Worm (Caenorhabditis elegans) whole organism, L1 larva: ENCODE results near the gene mev-1.
A peak's percentile ranks its signal among the peaks of the same experiment; 100 is the strongest.

Experiments used
- Y116A8C.19 ChIP-seq: sonication (generic microtip); optimal IDR thresholded peaks from 2 replicates; lab custom pipeline; 2016; ENCODE audit warnings: missing compliant biosample characterization, missing genetic modification characterization, borderline replicate concordance
- aha-1 ChIP-seq: fragments of 150-350 bp; optimal IDR thresholded peaks from 2 replicates; lab custom pipeline; 2014; ENCODE audit warnings: missing biosample characterization, missing genetic modification characterization
- ama-1 ChIP-seq: fragments of 150-350 bp; optimal IDR thresholded peaks from 2 replicates; lab custom pipeline; 2014
- blmp-1 ChIP-seq: fragments of 150-350 bp; optimal IDR thresholded peaks from 2 replicates; lab custom pipeline; 2014; ENCODE audit warnings: missing biosample characterization, missing genetic modification characterization
- ceh-8 ChIP-seq: fragments of 200-800 bp; sonication (Bioruptor generic); optimal IDR thresholded peaks from 2 replicates; lab custom pipeline; 2018; ENCODE audit warnings: mild to moderate bottlenecking, missing genetic modification characterization, moderate library complexity, missing compliant biosample characterization
- ceh-88 ChIP-seq: fragments of 200-800 bp; sonication (Bioruptor generic); IDR thresholded peaks from 2 replicates; pipeline ENCODE4 v1.3.6; 2022; ENCODE audit warnings: missing genetic modification characterization, missing compliant biosample characterization
- ceh-90 ChIP-seq: sonication (generic microtip); optimal IDR thresholded peaks from 2 replicates; lab custom pipeline; 2016; ENCODE audit warnings: missing genetic modification characterization, missing compliant biosample characterization
- ces-1 ChIP-seq: fragments of 150-350 bp; optimal IDR thresholded peaks from 2 replicates; lab custom pipeline; 2014; ENCODE audit warnings: missing biosample characterization, missing genetic modification reagents, missing genetic modification characterization
- dpl-1 ChIP-seq, 3 experiments: fragments of 150-350 bp in 2 of 3; sonication (generic microtip) in 1 of 3; optimal IDR thresholded peaks; 2 replicates each; lab custom pipeline; 2014 to 2017; ENCODE audit warnings: missing biosample characterization in 3 of 3, missing genetic modification characterization in 3 of 3, missing genetic modification reagents in 3 of 3
- efl-1 ChIP-seq, 4 experiments: fragments of 150-350 bp; optimal IDR thresholded peaks in 3 of 4; peaks in 1 of 4; 1 replicate in 1 of 4; 2 replicates in 3 of 4; lab custom pipeline; 2014; ENCODE audit warnings: missing biosample characterization in 2 of 4, missing genetic modification characterization in 2 of 4, missing genetic modification reagents in 2 of 4
- efl-3 ChIP-seq: fragments of 200-800 bp; sonication (Bioruptor generic); optimal IDR thresholded peaks from 2 replicates; lab custom pipeline; 2018; ENCODE audit warnings: mild to moderate bottlenecking, missing genetic modification characterization, missing compliant biosample characterization
- egl-13 ChIP-seq: sonication (generic microtip); optimal IDR thresholded peaks from 2 replicates; lab custom pipeline; 2016; ENCODE audit warnings: missing genotype, missing genetic modification reagents, missing genetic modification characterization, missing compliant biosample characterization
- elt-2 ChIP-seq: sonication (generic microtip); optimal IDR thresholded peaks from 2 replicates; lab custom pipeline; 2016; ENCODE audit warnings: missing genetic modification characterization, mild to moderate bottlenecking, inconsistent platforms, missing compliant biosample characterization, missing genetic modification reagents
- elt-3 ChIP-seq, 6 experiments: fragments of 150-350 bp in 1 of 6; sonication (generic microtip); optimal IDR thresholded peaks; 2 replicates each; lab custom pipeline; 2017 to 2018; ENCODE audit warnings: missing biosample characterization in 6 of 6, missing genetic modification characterization in 6 of 6, inconsistent platforms in 1 of 6
- fkh-4 ChIP-seq: sonication (generic microtip); optimal IDR thresholded peaks from 2 replicates; lab custom pipeline; 2016; ENCODE audit warnings: missing compliant biosample characterization, missing genetic modification characterization, borderline replicate concordance
- hlh-17 ChIP-seq: fragments of 200-800 bp; sonication (Bioruptor generic); optimal IDR thresholded peaks from 2 replicates; lab custom pipeline; 2018; ENCODE audit warnings: missing genetic modification characterization, mild to moderate bottlenecking, missing compliant biosample characterization, moderate library complexity, borderline replicate concordance
- hpl-2 ChIP-seq: fragments of 150-350 bp; optimal IDR thresholded peaks from 2 replicates; lab custom pipeline; 2014; ENCODE audit warnings: missing biosample characterization, missing genetic modification reagents, missing genetic modification characterization
- irx-1 ChIP-seq: sonication (generic microtip); optimal IDR thresholded peaks from 2 replicates; lab custom pipeline; 2016; ENCODE audit warnings: missing genetic modification characterization, missing compliant biosample characterization
- lin-13 ChIP-seq: fragments of 150-350 bp; optimal IDR thresholded peaks from 2 replicates; lab custom pipeline; 2014; ENCODE audit warnings: missing biosample characterization, missing genetic modification reagents, missing genetic modification characterization
- lin-14 ChIP-seq: fragments of 200-800 bp; sonication (Bioruptor generic); optimal IDR thresholded peaks from 2 replicates; lab custom pipeline; 2018; ENCODE audit warnings: mild to moderate bottlenecking, missing genetic modification characterization, moderate library complexity, missing compliant biosample characterization
- lin-35 ChIP-seq, 2 experiments: fragments of 150-350 bp; optimal IDR thresholded peaks; 2 replicates each; lab custom pipeline; 2014; ENCODE audit warnings: missing biosample characterization in 2 of 2, missing genetic modification characterization in 2 of 2, missing genetic modification reagents in 2 of 2
- lsy-2 ChIP-seq, 2 experiments: fragments of 150-350 bp; optimal IDR thresholded peaks; 2 replicates each; lab custom pipeline; 2014; ENCODE audit warnings: missing biosample characterization in 2 of 2, missing genetic modification characterization in 2 of 2
- mef-2 ChIP-seq: fragments of 150-350 bp; optimal IDR thresholded peaks from 2 replicates; lab custom pipeline; 2014; ENCODE audit warnings: missing biosample characterization, missing genetic modification characterization
- nhr-11 ChIP-seq: fragments of 150-350 bp; optimal IDR thresholded peaks from 2 replicates; lab custom pipeline; 2014; ENCODE audit warnings: missing biosample characterization, missing genetic modification characterization
- nhr-20 ChIP-seq: sonication (generic microtip); optimal IDR thresholded peaks from 2 replicates; lab custom pipeline; 2016; ENCODE audit warnings: mild to moderate bottlenecking, missing genetic modification characterization, missing compliant biosample characterization
- nhr-28 ChIP-seq: fragments of 150-350 bp; optimal IDR thresholded peaks from 2 replicates; lab custom pipeline; 2014; ENCODE audit warnings: missing biosample characterization, missing genetic modification characterization
- nhr-76 ChIP-seq: sonication (generic microtip); optimal IDR thresholded peaks from 2 replicates; lab custom pipeline; 2017; ENCODE audit warnings: missing biosample characterization, missing genetic modification characterization
- nhr-77 ChIP-seq: fragments of 150-350 bp; optimal IDR thresholded peaks from 2 replicates; lab custom pipeline; 2014; ENCODE audit warnings: missing biosample characterization, missing genetic modification characterization
- nhr-84 ChIP-seq: sonication (generic microtip); optimal IDR thresholded peaks from 2 replicates; lab custom pipeline; 2017; ENCODE audit warnings: missing biosample characterization, missing genetic modification characterization
- nhr-90 ChIP-seq: sonication (generic microtip); optimal IDR thresholded peaks from 2 replicates; lab custom pipeline; 2016; ENCODE audit warnings: mild to moderate bottlenecking, missing genetic modification characterization, missing compliant biosample characterization; ENCODE audit not compliant: poor library complexity
- rnt-1 ChIP-seq: sonication (generic microtip); optimal IDR thresholded peaks from 2 replicates; lab custom pipeline; 2016; ENCODE audit warnings: mild to moderate bottlenecking, missing genetic modification characterization, moderate library complexity, missing compliant biosample characterization
- skn-1 ChIP-seq: fragments of 150-350 bp; optimal IDR thresholded peaks from 2 replicates; lab custom pipeline; 2014; ENCODE audit warnings: missing biosample characterization, missing genetic modification characterization
- snpc-4 ChIP-seq: fragments of 150-350 bp; optimal IDR thresholded peaks from 2 replicates; lab custom pipeline; 2014; ENCODE audit warnings: missing biosample characterization, missing genetic modification characterization
- snu-23 ChIP-seq: sonication (generic microtip); optimal IDR thresholded peaks from 2 replicates; lab custom pipeline; 2016; ENCODE audit warnings: missing genetic modification characterization, missing compliant biosample characterization
- sptf-1 ChIP-seq: fragments of 150-350 bp; optimal IDR thresholded peaks from 2 replicates; lab custom pipeline; 2014; ENCODE audit warnings: missing biosample characterization, missing genetic modification characterization
- sup-37 ChIP-seq: fragments of 200-800 bp; sonication (Bioruptor generic); optimal IDR thresholded peaks from 2 replicates; lab custom pipeline; 2018; ENCODE audit warnings: mild to moderate bottlenecking, missing genetic modification characterization, missing compliant biosample characterization
- swsn-7 ChIP-seq: sonication (generic microtip); optimal IDR thresholded peaks from 2 replicates; lab custom pipeline; 2016; ENCODE audit warnings: missing genetic modification characterization, missing compliant biosample characterization
- tbx-2 ChIP-seq: sonication (generic microtip); optimal IDR thresholded peaks from 2 replicates; lab custom pipeline; 2016; ENCODE audit warnings: missing genetic modification characterization, missing compliant biosample characterization
- tlp-1 ChIP-seq: fragments of 150-350 bp; optimal IDR thresholded peaks from 2 replicates; lab custom pipeline; 2014; ENCODE audit warnings: missing biosample characterization, missing genetic modification characterization
- unc-30 ChIP-seq: sonication (generic microtip); optimal IDR thresholded peaks from 2 replicates; lab custom pipeline; 2017; ENCODE audit warnings: missing biosample characterization, missing genetic modification characterization
- unc-62 ChIP-seq: fragments of 150-350 bp; optimal IDR thresholded peaks from 2 replicates; lab custom pipeline; 2014; ENCODE audit warnings: missing biosample characterization, missing genetic modification reagents, missing genetic modification characterization
- unc-98 ChIP-seq: fragments of 200-800 bp; sonication (Bioruptor generic); IDR thresholded peaks from 2 replicates; pipeline ENCODE4 v1.3.6; 2022; ENCODE audit warnings: missing genetic modification characterization, missing compliant biosample characterization
- vab-15 ChIP-seq: sonication (generic microtip); optimal IDR thresholded peaks from 2 replicates; lab custom pipeline; 2017; ENCODE audit warnings: missing genotype, mild to moderate bottlenecking, missing genetic modification characterization, missing compliant biosample characterization
- zag-1 ChIP-seq: fragments of 150-350 bp; optimal IDR thresholded peaks from 2 replicates; lab custom pipeline; 2014; ENCODE audit warnings: missing biosample characterization, missing genetic modification characterization
- ztf-11 ChIP-seq, 2 experiments: sonication (generic microtip); optimal IDR thresholded peaks; 2 replicates each; lab custom pipeline; 2016 to 2017; ENCODE audit warnings: missing genetic modification characterization in 2 of 2, missing biosample characterization in 1 of 2, missing compliant biosample characterization in 1 of 2

mev-1 gene

ce11 chrIII:10373845-10374244 is 39.8 kb downstream of the mev-1 start:
- TF ChIP-seq hlh-17 (GFP tag; lab: Kevin White, UChicago): no peak
- TF ChIP-seq egl-13 (tag; lab: Kevin White, UChicago): no peak
- TF ChIP-seq hpl-2 (GFP tag; lab: Kevin White, UChicago): no peak
- TF ChIP-seq unc-98: no peak
- TF ChIP-seq ceh-8: no peak
- TF ChIP-seq lin-13: no peak
- no peak for TF ChIP-seq lin-35 (GFP tag; optimal IDR thresholded peaks at IDR 0.05; lab: Kevin White, UChicago)
- TF ChIP-seq swsn-7 (tag; lab: Kevin White, UChicago): no peak
- no peak for TF ChIP-seq efl-3 (GFP tag; lab: Kevin White, UChicago)
- TF ChIP-seq ceh-88 (GFP tag; lab: Robert Waterston, UW): no peak
- no peak for TF ChIP-seq elt-2 (tag; lab: Kevin White, UChicago)
- TF ChIP-seq fkh-4 (tag; lab: Kevin White, UChicago): no peak
- no peak for TF ChIP-seq rnt-1 (tag; lab: Kevin White, UChicago)

ce11 chrIII:10376041-10376440 is 42.0 kb downstream of the mev-1 start:
- TF ChIP-seq elt-3 (tag; optimal IDR thresholded peaks at IDR 0.05; lab: Kevin White, UChicago) (no peak), lin-13 (no peak), nhr-76 (no peak), nhr-28 (tag; lab: Kevin White, UChicago) (no peak), elt-2 (tag; lab: Kevin White, UChicago) (peak; percentile 20), ceh-90 (no peak), sptf-1 (no peak), zag-1 (tag; lab: Kevin White, UChicago) (no peak)

ce11 chrIII:10378899-10379298 is 44.8 kb downstream of the mev-1 start:
- TF ChIP-seq sup-37 (no peak), elt-2 (tag; lab: Kevin White, UChicago) (peak; percentile 20)
- TF ChIP-seq, all 84 proteins: peak for 1

ce11 chrIII:10379632-10380031 is 45.6 kb downstream of the mev-1 start:
- TF ChIP-seq efl-1 (optimal IDR thresholded peaks at IDR 0.05; lab: Kevin White, UChicago): peak in 1 of 2 experiments; percentile 21
- TF ChIP-seq efl-1 (GFP tag; optimal IDR thresholded peaks at IDR 0.05 in 1 of 2; lab: Kevin White, UChicago): peak in 1 of 2 experiments; percentile 5
- no peak for TF ChIP-seq ama-1
- no peak for TF ChIP-seq mef-2 (tag; lab: Kevin White, UChicago)
- TF ChIP-seq nhr-11 (tag; lab: Kevin White, UChicago): no peak
- TF ChIP-seq lin-14 (GFP tag; lab: Kevin White, UChicago): peak; percentile 71
- TF ChIP-seq rnt-1 (tag; lab: Kevin White, UChicago): peak; percentile 0

ce11 chrIII:10380640-10381039 is 46.6 kb downstream of the mev-1 start:
- TF ChIP-seq nhr-77 (tag; lab: Kevin White, UChicago): no peak
- TF ChIP-seq lsy-2 (tag; optimal IDR thresholded peaks at IDR 0.05; lab: Kevin White, UChicago): peak; percentile 17 to 19
- TF ChIP-seq aha-1 (tag; lab: Kevin White, UChicago): no peak
- TF ChIP-seq nhr-90: no peak
- TF ChIP-seq nhr-20: no peak
- TF ChIP-seq ceh-8: no peak
- TF ChIP-seq ces-1 (GFP tag; lab: Kevin White, UChicago): no peak
- TF ChIP-seq ztf-11 (tag; optimal IDR thresholded peaks at IDR 0.05; lab: Kevin White, UChicago): no peak
- TF ChIP-seq Y116A8C.19 (tag; lab: Kevin White, UChicago): no peak
- no peak for TF ChIP-seq unc-62 (GFP tag; lab: Kevin White, UChicago)
- TF ChIP-seq sptf-1: no peak
- TF ChIP-seq irx-1 (tag; lab: Kevin White, UChicago): no peak
- TF ChIP-seq efl-3 (GFP tag; lab: Kevin White, UChicago): no peak
- TF ChIP-seq dpl-1 (GFP tag; optimal IDR thresholded peaks at IDR 0.05; lab: Kevin White, UChicago): peak in 1 of 3 experiments; percentile 9
- TF ChIP-seq tbx-2 (tag; lab: Kevin White, UChicago): no peak
- peak; percentile 84 for TF ChIP-seq blmp-1 (tag; lab: Kevin White, UChicago)
- TF ChIP-seq swsn-7 (tag; lab: Kevin White, UChicago): peak; percentile 16
- no peak for TF ChIP-seq nhr-84 (tag; lab: Kevin White, UChicago)
- TF ChIP-seq vab-15 (tag; lab: Kevin White, UChicago): no peak
- TF ChIP-seq snu-23 (GFP tag; lab: Kevin White, UChicago): peak; percentile 23
- no peak for TF ChIP-seq unc-30
- TF ChIP-seq egl-13 (tag; lab: Kevin White, UChicago): no peak
- TF ChIP-seq skn-1: no peak
- no peak for TF ChIP-seq elt-2 (tag; lab: Kevin White, UChicago)
- TF ChIP-seq snpc-4 (tag; lab: Kevin White, UChicago): no peak
- TF ChIP-seq lin-13: no peak
- TF ChIP-seq tlp-1: no peak
